Worm (Caenorhabditis elegans): ENCODE data around the gene hmg-12.

hmg-12 gene

ce11 chrII:11902203-11902602, 14.1 kb upstream of the hmg-12 start:
- TF ChIP-seq ceh-58 (GFP tag; IDR thresholded peaks at IDR 0.05) (no peak), B0035.1 (tag; optimal IDR thresholded peaks at IDR 0.05) (no peak), him-1 (tag; optimal IDR thresholded peaks at IDR 0.05) (no peak), F22D6.2 (tag; optimal IDR thresholded peaks at IDR 0.05) (no peak), unc-130 (GFP tag; optimal IDR thresholded peaks at IDR 0.05) (no peak), tbx-9 (tag; optimal IDR thresholded peaks at IDR 0.05; ENCODE audit: borderline replicate concordance) (no peak), mxl-1 (tag; optimal IDR thresholded peaks at IDR 0.05) (no peak), ceh-40 (GFP tag; IDR thresholded peaks at IDR 0.05) (no peak), ztf-25 (GFP tag; IDR thresholded peaks at IDR 0.05) (no peak), snpc-4 (GFP tag; optimal IDR thresholded peaks at IDR 0.05) (no peak), snpc-4 (tag; optimal IDR thresholded peaks at IDR 0.05) (no peak), F37B4.10 (GFP tag; IDR thresholded peaks at IDR 0.05) (no peak), sea-2 (GFP tag; IDR thresholded peaks at IDR 0.05) (no peak), hlh-26 (GFP tag; conservative IDR thresholded peaks at IDR 0.05) (no peak), cebp-1 (GFP tag; IDR thresholded peaks at IDR 0.05) (no peak), cebp-1 (tag; optimal IDR thresholded peaks at IDR 0.05) (no peak), akir-1 (GFP tag; optimal IDR thresholded peaks at IDR 0.05) (no peak), fkh-3 (tag; optimal IDR thresholded peaks at IDR 0.05) (no peak), attf-5 (GFP tag; optimal IDR thresholded peaks at IDR 0.05) (no peak), snpc-3.4 (tag; optimal IDR thresholded peaks at IDR 0.05) (no peak)

ce11 chrII:11905023-11905422, 11.3 kb upstream of the hmg-12 start:
- TF ChIP-seq K12H6.12 (tag; optimal IDR thresholded peaks at IDR 0.05): no peak
- no peak for TF ChIP-seq ztf-22 (GFP tag; optimal IDR thresholded peaks at IDR 0.05)
- no peak for TF ChIP-seq F55B11.4 (tag; optimal IDR thresholded peaks at IDR 0.05; ENCODE audit: borderline replicate concordance, insufficient read depth)
- no peak for TF ChIP-seq C17E4.6 (GFP tag; IDR thresholded peaks at IDR 0.05)
- no peak for TF ChIP-seq ztf-18 (tag; optimal IDR thresholded peaks at IDR 0.05)
- no peak for TF ChIP-seq F57A8.1 (GFP tag; optimal IDR thresholded peaks at IDR 0.05)
- no peak for TF ChIP-seq lsl-1 (GFP tag; optimal IDR thresholded peaks at IDR 0.05)
- TF ChIP-seq F33H1.4 (GFP tag; IDR thresholded peaks at IDR 0.05): no peak
- TF ChIP-seq ets-4 (GFP tag; optimal IDR thresholded peaks at IDR 0.05): no peak
- no peak for TF ChIP-seq attf-5 (GFP tag; optimal IDR thresholded peaks at IDR 0.05)
- TF ChIP-seq efl-1 (GFP tag; optimal IDR thresholded peaks at IDR 0.05): no peak
- TF ChIP-seq akir-1 (GFP tag; optimal IDR thresholded peaks at IDR 0.05): no peak
- TF ChIP-seq mes-4 (tag; optimal IDR thresholded peaks at IDR 0.05): no peak
- no peak for TF ChIP-seq zim-3 (tag; optimal IDR thresholded peaks at IDR 0.05)
- TF ChIP-seq ceh-40 (GFP tag; IDR thresholded peaks at IDR 0.05): no peak
- no peak for TF ChIP-seq hrde-1 (tag; optimal IDR thresholded peaks at IDR 0.05; ENCODE audit: borderline replicate concordance)

ce11 chrII:11906217-11906616, 10.1 kb upstream of the hmg-12 start, which contains the start of gene ZK930.4:
Gene ZK930.4 (plus strand): TSS chrII:11906517.
- TF ChIP-seq snpc-4 (GFP tag; optimal IDR thresholded peaks at IDR 0.05) (no peak), snpc-4 (tag; optimal IDR thresholded peaks at IDR 0.05) (no peak), C17E4.6 (GFP tag; IDR thresholded peaks at IDR 0.05) (no peak), D2030.7 (GFP tag; IDR thresholded peaks at IDR 0.05) (no peak)

- TF ChIP-seq nfyb-1 (GFP tag; IDR thresholded peaks at IDR 0.05) (peak; percentile 61), F23B12.7 (tag; optimal IDR thresholded peaks at IDR 0.05; ENCODE audit: insufficient read depth) (no peak), lsy-27 (tag; optimal IDR thresholded peaks at IDR 0.05; ENCODE audit: borderline replicate concordance, insufficient read depth) (no peak)
These were observed 5.7 kb upstream of the hmg-12 start for ce11 chrII:11910569-11910968.

Measured in whole organism, young adult.